Worm (Caenorhabditis elegans): ENCODE data around the gene F54C8.6.
A peak's percentile ranks its signal among the peaks of the same experiment; 100 is the strongest.

The F54C8.6 gene

DNA sequence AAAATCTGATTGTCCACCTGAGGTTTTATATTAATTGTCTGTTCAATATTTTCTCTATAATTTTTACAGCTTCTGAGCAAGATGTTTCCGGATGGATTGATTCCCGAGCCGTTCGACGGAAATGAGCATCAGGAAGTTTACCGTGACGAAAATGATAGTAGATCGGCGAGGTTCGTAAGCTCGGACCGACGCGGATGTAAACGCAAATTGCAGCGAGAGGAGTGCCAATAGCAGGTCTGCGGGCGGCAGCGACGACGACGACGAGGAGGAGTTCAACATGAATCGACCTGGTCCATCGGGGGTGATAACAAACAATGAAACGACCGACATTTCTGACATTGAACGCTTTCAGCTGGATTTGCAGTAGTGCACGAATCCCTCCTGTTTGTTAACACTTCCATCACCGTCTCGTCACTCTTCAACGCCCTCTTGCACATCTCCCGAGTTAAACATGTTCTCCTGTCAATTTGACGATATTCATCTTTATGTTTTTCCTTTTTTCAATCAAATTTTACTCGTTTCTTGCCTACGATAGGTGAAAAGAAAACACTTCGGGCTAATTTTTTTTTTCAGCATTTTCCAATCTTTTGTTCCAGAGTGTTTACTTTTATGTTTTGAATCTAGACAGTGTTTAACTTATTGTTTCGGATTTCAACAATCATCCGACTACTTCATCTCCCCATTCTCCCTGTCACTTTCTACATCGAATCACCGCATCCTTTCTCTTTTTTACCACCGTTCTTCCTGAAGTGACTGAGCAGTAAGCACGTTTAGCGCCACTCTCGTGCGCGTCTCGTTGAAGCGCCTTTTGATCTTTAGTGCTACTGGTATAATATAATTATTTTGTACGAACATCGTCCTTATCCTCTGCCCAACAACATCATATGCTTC is 12.4 kb upstream of the F54C8.6 start:
- TF ChIP-seq tra-4 (tag; optimal IDR thresholded peaks at IDR 0.05) (no peak), tbx-37 (GFP tag; conservative IDR thresholded peaks at IDR 0.05) (no peak), B0310.2 (tag; optimal IDR thresholded peaks at IDR 0.05) (no peak), flt-1 (GFP tag; IDR thresholded peaks at IDR 0.05) (no peak), F13C5.2 (tag; optimal IDR thresholded peaks at IDR 0.05) (no peak), hmbx-1 (tag; optimal IDR thresholded peaks at IDR 0.05) (no peak), ceh-13 (GFP tag; optimal IDR thresholded peaks at IDR 0.05) (no peak), ama-1 (optimal IDR thresholded peaks at IDR 0.05) (no peak)

DNA sequence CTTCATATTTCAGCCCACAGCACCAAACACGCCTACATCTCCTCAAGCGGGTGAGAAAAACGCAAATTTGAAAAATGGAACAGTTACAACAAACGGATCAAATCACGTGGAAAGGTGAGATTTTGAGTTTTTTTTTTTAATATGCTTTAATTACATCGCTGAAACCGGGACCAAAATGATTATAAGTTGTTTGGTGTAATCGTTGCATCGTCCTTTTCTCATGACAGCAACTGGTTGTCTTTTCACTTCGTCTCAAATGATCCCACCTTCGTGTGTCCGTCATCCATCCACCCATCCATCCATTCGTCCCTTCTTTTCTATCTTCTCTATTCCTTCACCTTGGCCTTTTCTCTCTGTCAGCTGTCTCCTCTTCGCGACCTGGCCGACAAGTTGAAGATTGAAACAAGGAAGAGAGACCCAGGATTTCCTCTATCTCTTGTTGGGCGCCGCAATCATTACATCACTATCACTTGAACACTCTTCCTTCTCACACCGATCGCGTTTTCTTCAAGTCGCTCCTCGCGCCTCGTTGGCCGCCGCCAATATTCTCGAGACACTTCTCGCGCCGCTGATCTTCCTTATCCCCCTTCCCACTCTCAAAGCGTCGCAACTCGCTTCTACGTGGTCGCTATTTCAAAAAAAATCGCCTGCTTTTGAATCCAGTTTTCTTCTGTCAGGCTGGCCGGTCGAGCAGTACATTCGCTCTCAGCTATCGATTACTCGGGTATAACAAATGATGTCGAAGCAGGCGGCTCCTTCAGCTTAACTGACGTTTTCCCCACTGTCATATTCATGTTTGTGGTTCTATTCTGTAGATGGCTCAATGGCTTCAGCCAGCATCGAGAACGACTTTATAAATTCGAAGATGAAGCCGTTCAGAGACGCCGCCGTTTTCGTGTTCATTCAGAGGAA is 7.7 kb upstream of the F54C8.6 start:
- TF ChIP-seq tbx-37 (GFP tag; conservative IDR thresholded peaks at IDR 0.05), result no peak
- TF ChIP-seq pes-1 (GFP tag; IDR thresholded peaks at IDR 0.05), result no peak
- TF ChIP-seq hmbx-1 (tag; optimal IDR thresholded peaks at IDR 0.05), result no peak
- TF ChIP-seq B0310.2 (tag; optimal IDR thresholded peaks at IDR 0.05), result no peak
- no peak for TF ChIP-seq flt-1 (GFP tag; IDR thresholded peaks at IDR 0.05)
- TF ChIP-seq ceh-36 (tag; optimal IDR thresholded peaks at IDR 0.05), result no peak
- no peak for TF ChIP-seq tbx-11 (GFP tag; IDR thresholded peaks at IDR 0.05)
- no peak for TF ChIP-seq ama-1 (optimal IDR thresholded peaks at IDR 0.05)
- no peak for TF ChIP-seq ets-7 (tag; optimal IDR thresholded peaks at IDR 0.05)
- no peak for TF ChIP-seq sea-1 (GFP tag; conservative IDR thresholded peaks at IDR 0.05)
- no peak for TF ChIP-seq tra-4 (tag; optimal IDR thresholded peaks at IDR 0.05)
- no peak for TF ChIP-seq aly-1 (tag; optimal IDR thresholded peaks at IDR 0.05)

DNA sequence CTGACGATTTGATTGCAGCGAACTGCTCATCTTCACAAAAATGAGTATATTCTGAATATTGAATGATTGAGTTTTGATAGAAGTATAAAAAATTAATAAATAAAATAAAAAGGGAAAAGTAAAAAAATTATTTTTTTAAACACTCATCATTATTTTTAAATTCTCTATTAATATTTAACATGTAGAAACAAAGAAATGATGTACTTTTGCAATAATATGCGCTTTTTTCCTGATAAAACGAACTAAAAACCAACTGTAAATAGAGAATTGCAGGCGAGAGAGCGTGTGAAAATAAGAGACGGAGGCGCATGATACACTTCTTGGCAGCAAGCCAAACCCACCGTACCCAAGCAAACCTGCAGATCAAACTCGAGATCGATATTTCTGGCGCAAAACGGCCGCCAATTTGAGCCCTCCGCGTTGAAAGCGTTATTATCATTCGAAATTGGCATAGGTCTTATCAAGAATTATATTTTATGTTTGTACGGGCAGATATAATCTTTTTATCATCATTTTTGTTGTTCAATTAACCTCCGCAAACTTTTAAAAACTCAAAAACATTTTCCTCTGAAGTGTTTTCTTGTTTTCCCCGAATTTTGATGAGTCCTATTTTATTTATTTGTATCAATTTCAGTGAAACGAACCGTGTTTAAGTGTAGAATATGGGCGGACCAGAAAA is 6.4 kb upstream of the F54C8.6 start, which contains the start of the genes rheb-1 and spk-1:
rheb-1 (minus strand) TSS at position 51 of the 679 bp plus-strand sequence.
spk-1 (plus strand) TSS at position 629 of the 679 bp plus-strand sequence.
- TF ChIP-seq F13C5.2 (tag; optimal IDR thresholded peaks at IDR 0.05), result peak; percentile 5
- TF ChIP-seq sea-1 (GFP tag; conservative IDR thresholded peaks at IDR 0.05), result no peak
- no peak for TF ChIP-seq ceh-36 (tag; optimal IDR thresholded peaks at IDR 0.05)
- TF ChIP-seq scrt-1 (GFP tag; IDR thresholded peaks at IDR 0.05), result no peak
- no peak for TF ChIP-seq tbx-37 (GFP tag; conservative IDR thresholded peaks at IDR 0.05)
- no peak for TF ChIP-seq tbx-11 (GFP tag; IDR thresholded peaks at IDR 0.05)
- no peak for TF ChIP-seq ceh-13 (GFP tag; optimal IDR thresholded peaks at IDR 0.05)
- TF ChIP-seq hmbx-1 (tag; optimal IDR thresholded peaks at IDR 0.05), result no peak
- TF ChIP-seq flt-1 (GFP tag; IDR thresholded peaks at IDR 0.05), result no peak
- peak; percentile 43 for TF ChIP-seq hmg-4 (GFP tag; optimal IDR thresholded peaks at IDR 0.05)
- TF ChIP-seq aly-1 (tag; optimal IDR thresholded peaks at IDR 0.05), result no peak
- TF ChIP-seq hnd-1 (tag; optimal IDR thresholded peaks at IDR 0.05), result no peak
- TF ChIP-seq ama-1 (optimal IDR thresholded peaks at IDR 0.05), result no peak

DNA sequence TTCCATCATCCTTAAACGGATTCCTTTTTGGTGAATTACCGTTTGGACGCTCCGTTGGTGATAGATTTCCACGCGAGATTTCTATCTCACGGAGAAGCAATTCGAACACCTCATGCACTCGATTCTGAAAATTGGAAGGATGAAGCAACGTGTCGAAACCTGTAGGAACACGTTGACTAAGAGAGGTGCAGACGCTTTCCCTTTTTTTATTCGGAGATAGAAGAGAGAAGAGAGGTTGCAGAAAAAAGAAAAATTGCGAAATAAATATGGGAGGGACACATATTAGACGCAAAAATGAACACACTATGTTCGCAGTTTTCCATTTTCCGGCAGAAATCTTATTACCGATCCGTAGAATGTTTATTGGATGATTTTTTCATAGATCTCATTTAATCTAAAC is 5.0 kb upstream of the F54C8.6 start:
- TF ChIP-seq tbx-37 (GFP tag; conservative IDR thresholded peaks at IDR 0.05) (no peak), tbx-11 (GFP tag; IDR thresholded peaks at IDR 0.05) (no peak), tra-4 (tag; optimal IDR thresholded peaks at IDR 0.05) (no peak), hnd-1 (tag; optimal IDR thresholded peaks at IDR 0.05) (no peak), ets-7 (tag; optimal IDR thresholded peaks at IDR 0.05) (no peak), aly-1 (tag; optimal IDR thresholded peaks at IDR 0.05) (no peak), hmbx-1 (tag; optimal IDR thresholded peaks at IDR 0.05) (no peak), scrt-1 (GFP tag; IDR thresholded peaks at IDR 0.05) (no peak), ama-1 (optimal IDR thresholded peaks at IDR 0.05) (no peak), sea-1 (GFP tag; conservative IDR thresholded peaks at IDR 0.05) (no peak), F13C5.2 (tag; optimal IDR thresholded peaks at IDR 0.05) (no peak), hmg-4 (GFP tag; optimal IDR thresholded peaks at IDR 0.05) (no peak), pes-1 (GFP tag; IDR thresholded peaks at IDR 0.05) (no peak), ceh-36 (tag; optimal IDR thresholded peaks at IDR 0.05) (no peak), B0310.2 (tag; optimal IDR thresholded peaks at IDR 0.05) (no peak), flt-1 (GFP tag; IDR thresholded peaks at IDR 0.05) (no peak), ceh-13 (GFP tag; optimal IDR thresholded peaks at IDR 0.05) (no peak)

DNA sequence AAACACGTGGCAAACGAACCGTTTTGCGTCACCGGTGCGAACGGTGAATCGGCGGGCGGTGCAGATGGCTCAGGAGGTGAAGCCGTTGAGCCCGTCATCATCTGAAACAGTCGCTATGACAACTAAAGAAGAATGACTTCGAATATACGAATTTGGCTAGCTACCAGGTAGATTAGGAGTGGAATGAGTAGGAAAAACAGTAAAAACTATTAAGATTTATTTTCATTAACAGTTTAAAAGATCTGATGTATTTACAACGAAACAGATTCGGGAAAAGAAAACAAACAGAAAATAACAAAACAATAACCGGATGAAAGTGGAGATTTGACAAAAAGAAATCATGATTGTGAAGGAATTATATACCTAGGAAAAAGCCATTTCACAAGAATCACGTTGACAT is 4.2 kb upstream of the F54C8.6 start, which contains the start of gene F54C8.7:
F54C8.7 (minus strand) TSS at position 101 of the 400 bp plus-strand sequence.
- TF ChIP-seq tbx-37 (GFP tag; conservative IDR thresholded peaks at IDR 0.05), result no peak
- no peak for TF ChIP-seq hnd-1 (tag; optimal IDR thresholded peaks at IDR 0.05)

DNA sequence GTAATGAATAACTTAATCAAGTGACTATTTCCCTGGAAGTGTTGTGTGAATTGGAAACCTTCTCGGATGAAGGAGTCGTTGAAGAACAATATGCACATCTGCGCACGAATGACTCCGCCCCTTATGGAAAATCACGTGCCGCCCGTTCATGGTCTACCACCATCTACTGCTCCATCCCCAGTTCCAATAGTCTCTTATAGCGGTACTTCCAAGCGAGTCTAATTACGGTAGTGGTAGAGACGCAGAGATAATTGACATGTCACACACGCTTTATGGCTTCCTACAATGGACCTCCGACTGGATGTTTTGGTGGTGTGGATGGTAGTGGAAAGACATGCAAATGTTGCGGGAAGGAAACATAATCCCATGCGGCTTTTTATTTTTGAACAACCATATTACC is 1.2 kb upstream of the F54C8.6 start:
- TF ChIP-seq B0310.2 (tag; optimal IDR thresholded peaks at IDR 0.05) (no peak), tbx-11 (GFP tag; IDR thresholded peaks at IDR 0.05) (no peak), hmbx-1 (tag; optimal IDR thresholded peaks at IDR 0.05) (no peak), tra-4 (tag; optimal IDR thresholded peaks at IDR 0.05) (peak; percentile 5), aly-1 (tag; optimal IDR thresholded peaks at IDR 0.05) (no peak), scrt-1 (GFP tag; IDR thresholded peaks at IDR 0.05) (0 out of 2 replicates have a peak, but pooled peaks have one; percentile 12), hnd-1 (tag; optimal IDR thresholded peaks at IDR 0.05) (no peak), tbx-37 (GFP tag; conservative IDR thresholded peaks at IDR 0.05) (no peak), ceh-13 (GFP tag; optimal IDR thresholded peaks at IDR 0.05) (no peak), sea-1 (GFP tag; conservative IDR thresholded peaks at IDR 0.05) (no peak), F13C5.2 (tag; optimal IDR thresholded peaks at IDR 0.05) (no peak), pes-1 (GFP tag; IDR thresholded peaks at IDR 0.05) (no peak), ama-1 (optimal IDR thresholded peaks at IDR 0.05) (no peak), flt-1 (GFP tag; IDR thresholded peaks at IDR 0.05) (0 out of 2 replicates have a peak, but pooled peaks have one; percentile 36), ceh-36 (tag; optimal IDR thresholded peaks at IDR 0.05) (no peak), hmg-4 (GFP tag; optimal IDR thresholded peaks at IDR 0.05) (peak; percentile 65), ets-7 (tag; optimal IDR thresholded peaks at IDR 0.05) (no peak)
